Worm (Caenorhabditis elegans): Measurements from ENCODE around the gene Y55F3AM.9.
"Not testable (repeated sequence)": the region's sequence is repeated elsewhere in the genome, so short reads cannot be mapped to it uniquely, and the experiment has no call there.

Y55F3AM.9 gene

DNA sequence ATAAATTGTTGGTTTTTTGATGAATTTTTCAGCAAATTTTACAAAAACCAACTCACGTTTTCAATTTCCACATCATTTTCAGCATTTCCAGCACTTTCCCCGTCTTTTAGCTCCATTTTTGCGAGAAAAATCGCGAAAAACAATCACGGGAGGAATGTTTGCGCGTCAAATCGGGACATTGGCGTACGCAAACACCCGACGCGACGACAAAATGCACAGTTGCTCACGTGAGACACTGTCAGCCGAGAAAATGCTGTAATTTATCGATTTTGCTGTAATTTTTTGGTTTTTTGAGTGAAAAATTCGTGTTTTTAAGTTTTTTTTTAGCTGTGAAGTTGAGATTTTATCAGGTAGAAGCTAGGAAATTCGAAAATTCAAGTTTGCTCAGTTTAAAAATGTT lies at the start of gene Y55F3AM.9:
Y55F3AM.9 (minus strand) TSS at position 189 of the 400 bp plus-strand sequence.
- no peak for TF ChIP-seq dao-5 (tag; optimal IDR thresholded peaks at IDR 0.05)
- TF ChIP-seq him-1 (tag; optimal IDR thresholded peaks at IDR 0.05), result no peak
- no peak for TF ChIP-seq W03F9.2 (tag; optimal IDR thresholded peaks at IDR 0.05)

DNA sequence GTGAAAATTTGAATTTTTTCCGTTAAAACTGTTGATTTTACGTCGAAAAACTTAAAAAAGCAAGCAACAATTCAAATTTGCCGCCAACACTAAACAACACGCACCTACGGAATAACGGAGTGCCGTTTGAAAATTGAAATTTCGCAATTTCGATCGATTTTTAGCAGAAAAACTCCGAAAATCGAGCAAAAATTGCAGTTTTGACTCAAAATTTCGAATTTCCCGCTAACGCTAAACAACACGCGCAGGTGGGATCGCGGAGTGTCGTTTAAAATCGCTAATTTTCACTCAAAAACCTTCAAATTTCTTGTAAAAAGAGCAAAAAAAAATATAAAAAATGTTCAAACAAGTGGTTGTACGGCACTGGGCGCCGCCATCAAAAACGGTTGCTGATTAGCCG lies 49.0 kb upstream of the Y55F3AM.9 start:
- TF ChIP-seq dao-5 (tag; optimal IDR thresholded peaks at IDR 0.05) (no peak), W03F9.2 (tag; optimal IDR thresholded peaks at IDR 0.05) (no peak), him-1 (tag; optimal IDR thresholded peaks at IDR 0.05) (no peak)

DNA sequence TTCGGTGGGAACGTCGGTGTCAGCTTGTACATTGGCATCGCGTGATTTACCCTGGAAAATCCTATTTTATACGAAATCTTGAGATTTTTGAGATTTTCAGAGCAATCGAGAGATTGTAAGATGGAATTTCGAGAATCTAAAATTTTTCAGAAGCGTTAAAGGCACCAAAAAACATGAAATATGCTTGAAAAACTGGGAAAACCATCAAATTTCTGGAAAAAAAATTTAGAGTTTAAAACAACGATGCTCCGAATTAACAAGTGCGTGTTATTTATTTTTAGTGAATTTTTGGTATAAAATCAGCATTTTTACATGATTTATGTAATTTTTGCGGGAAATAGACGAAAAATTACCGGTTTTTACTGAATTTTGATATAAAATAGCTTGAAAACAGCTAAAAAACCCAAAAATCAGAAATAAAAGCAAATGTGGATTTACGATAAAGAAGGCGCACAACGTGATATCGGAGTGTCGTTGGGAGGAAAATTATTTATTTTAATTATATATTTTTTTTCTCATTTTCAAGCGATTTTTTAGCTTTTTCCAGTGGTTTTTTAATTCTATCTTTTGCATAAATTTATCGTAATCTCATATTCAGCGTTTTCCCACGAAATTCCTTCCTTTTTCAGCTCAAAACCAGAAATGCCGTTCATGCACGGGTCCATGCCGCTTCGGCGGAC lies 46.9 kb upstream of the Y55F3AM.9 start, which contains the start of the genes Y55F3AM.13 and mrps-25:
Y55F3AM.13 (minus strand) TSS at position 51 of the 680 bp plus-strand sequence.
mrps-25 (plus strand) TSS at position 630 of the 680 bp plus-strand sequence.
- TF ChIP-seq dao-5 (tag; optimal IDR thresholded peaks at IDR 0.05) (no peak), W03F9.2 (tag; optimal IDR thresholded peaks at IDR 0.05) (no peak), him-1 (tag; optimal IDR thresholded peaks at IDR 0.05) (no peak)

DNA sequence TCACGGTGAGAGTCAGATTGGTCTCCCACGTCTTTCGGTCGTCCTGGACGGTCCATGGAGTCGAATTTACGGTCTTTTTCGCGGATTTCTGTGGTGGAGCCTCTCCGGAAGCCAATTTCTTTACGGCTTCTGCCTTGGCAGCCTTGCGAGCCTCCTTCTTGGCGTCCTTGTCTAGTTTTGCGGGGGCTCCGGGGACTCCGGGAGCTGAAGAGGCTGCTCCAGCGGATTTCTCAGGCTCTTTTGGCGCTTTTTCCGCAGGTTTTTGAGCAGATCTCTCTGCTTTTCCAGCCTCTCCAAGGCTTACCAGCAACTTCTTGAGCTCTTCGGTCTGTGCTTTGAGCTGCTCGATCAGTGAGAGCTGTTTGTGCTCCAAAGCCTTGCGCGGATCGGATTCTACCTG lies 46.2 kb upstream of the Y55F3AM.9 start:
- TF ChIP-seq him-1 (tag; optimal IDR thresholded peaks at IDR 0.05) (no peak), dao-5 (tag; optimal IDR thresholded peaks at IDR 0.05) (no peak)

DNA sequence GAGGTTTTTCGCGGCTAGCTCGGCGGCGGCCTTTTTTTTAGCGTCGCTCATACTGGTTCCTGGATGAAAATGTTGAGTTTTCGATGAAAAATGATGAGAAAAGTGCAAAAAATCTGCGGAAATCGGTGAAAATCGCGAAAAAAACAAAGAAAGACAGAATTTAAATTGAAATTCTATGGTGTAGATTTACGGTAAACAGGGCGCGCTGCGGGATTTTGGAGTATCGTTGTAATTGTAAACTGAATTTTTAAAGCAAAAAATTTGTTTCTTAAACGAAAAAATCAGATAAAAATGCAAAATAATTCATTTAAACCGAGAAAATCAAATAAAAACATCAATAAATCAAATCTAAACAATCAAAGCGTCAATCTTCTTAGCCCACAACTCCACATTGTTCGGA lies 45.2 kb upstream of the Y55F3AM.9 start, which contains the start of gene dcap-1:
dcap-1 (minus strand) TSS at position 59 of the 400 bp plus-strand sequence.
- TF ChIP-seq dao-5 (tag; optimal IDR thresholded peaks at IDR 0.05) (no peak), him-1 (tag; optimal IDR thresholded peaks at IDR 0.05) (no peak), W03F9.2 (tag; optimal IDR thresholded peaks at IDR 0.05) (no peak)

DNA sequence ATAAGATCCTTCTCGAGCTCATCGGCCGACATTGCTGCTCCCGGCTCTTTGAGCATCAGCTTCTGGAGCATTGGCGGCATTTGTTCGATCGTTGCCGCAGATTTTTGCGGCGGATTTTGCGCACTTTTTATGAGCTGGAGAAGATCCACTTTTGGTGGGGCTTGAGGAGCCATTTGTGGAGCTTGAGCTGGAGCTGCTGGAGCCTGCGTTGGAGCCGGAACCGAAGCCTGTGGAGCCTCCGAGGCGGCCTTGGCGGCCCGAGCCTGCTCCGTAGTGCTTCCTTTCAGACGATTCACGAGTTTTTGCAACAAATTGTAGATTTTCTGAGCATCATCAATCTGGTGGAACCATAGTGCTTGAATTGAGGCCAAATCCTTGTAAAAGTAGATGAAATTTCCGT lies 44.5 kb upstream of the Y55F3AM.9 start:
- TF ChIP-seq dao-5 (tag; optimal IDR thresholded peaks at IDR 0.05), result no peak
- TF ChIP-seq W03F9.2 (tag; optimal IDR thresholded peaks at IDR 0.05), result no peak
- no peak for TF ChIP-seq him-1 (tag; optimal IDR thresholded peaks at IDR 0.05)

DNA sequence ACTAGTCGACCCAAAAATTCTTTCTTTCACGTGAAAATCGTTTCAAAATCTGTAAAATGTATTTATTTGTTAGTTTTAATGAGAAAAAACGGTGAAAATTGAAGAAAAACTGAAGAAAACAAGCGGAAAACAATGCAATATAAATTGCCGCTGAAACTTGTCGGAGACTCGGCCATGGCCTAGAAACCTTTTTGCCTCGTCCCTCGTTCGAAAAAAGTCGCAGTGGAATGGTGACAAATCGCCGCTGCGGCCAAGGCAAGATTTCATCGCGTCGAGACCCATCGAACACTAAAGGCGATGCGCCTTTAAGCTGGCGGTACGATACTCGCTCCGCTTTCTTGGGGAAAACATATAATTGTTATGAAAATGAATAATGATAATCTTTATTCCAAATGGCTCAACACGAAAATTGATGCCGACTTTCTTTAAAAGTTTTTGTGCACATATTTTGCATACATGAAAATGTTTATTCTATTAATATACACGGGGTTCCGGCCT lies 42.2 kb upstream of the Y55F3AM.9 start, which contains the start of gene Y55F3AM.21:
Y55F3AM.21 (minus strand) TSS at position 51 of the 498 bp plus-strand sequence.
- TF ChIP-seq him-1, W03F9.2, dao-5 (tag; optimal IDR thresholded peaks at IDR 0.05): not testable (repeated sequence)

DNA sequence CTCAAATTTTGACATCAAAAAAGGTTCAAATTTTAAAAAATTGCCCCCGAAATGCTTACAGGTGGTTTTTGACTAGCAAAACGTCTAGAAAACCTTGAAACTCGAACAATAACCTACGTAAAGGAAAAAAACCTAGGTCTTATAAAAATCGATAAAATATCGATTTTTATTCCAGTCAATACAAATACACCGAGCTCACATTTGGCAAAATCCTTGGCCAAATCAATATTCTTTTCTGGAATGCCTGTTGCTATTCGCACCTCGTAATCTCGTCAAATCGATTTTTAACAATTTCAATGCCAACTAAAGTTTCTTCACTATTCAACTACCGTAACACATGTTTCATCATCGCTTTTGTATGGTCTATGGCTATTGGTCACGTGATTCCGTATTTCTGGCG lies 37.5 kb upstream of the Y55F3AM.9 start:
- no peak for TF ChIP-seq dao-5 (tag; optimal IDR thresholded peaks at IDR 0.05)
- no peak for TF ChIP-seq him-1 (tag; optimal IDR thresholded peaks at IDR 0.05)
- TF ChIP-seq W03F9.2 (tag; optimal IDR thresholded peaks at IDR 0.05), result no peak

DNA sequence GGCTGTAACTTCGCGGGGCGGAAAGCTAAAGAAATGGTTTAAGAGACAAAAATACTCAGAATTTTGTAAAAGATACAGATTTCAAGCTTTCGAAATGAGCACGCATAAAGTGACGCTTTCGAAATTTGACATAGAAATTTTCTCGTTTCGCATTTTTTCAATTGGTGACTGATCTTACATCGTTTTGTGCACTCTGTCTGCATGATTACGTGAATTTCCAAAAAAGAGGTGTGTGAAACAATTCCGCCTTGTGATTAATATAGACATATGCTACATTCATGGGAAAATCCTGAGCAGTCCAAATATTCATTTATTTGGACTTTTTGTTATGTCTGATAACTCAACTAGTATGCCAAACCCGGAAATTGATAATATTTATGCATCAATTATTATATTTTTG lies 36.1 kb upstream of the Y55F3AM.9 start, which contains the start of gene srx-12:
srx-12 (plus strand) TSS at position 301 of the 400 bp plus-strand sequence.
- no peak for TF ChIP-seq him-1 (tag; optimal IDR thresholded peaks at IDR 0.05)
- no peak for TF ChIP-seq dao-5 (tag; optimal IDR thresholded peaks at IDR 0.05)
- no peak for TF ChIP-seq W03F9.2 (tag; optimal IDR thresholded peaks at IDR 0.05)

DNA sequence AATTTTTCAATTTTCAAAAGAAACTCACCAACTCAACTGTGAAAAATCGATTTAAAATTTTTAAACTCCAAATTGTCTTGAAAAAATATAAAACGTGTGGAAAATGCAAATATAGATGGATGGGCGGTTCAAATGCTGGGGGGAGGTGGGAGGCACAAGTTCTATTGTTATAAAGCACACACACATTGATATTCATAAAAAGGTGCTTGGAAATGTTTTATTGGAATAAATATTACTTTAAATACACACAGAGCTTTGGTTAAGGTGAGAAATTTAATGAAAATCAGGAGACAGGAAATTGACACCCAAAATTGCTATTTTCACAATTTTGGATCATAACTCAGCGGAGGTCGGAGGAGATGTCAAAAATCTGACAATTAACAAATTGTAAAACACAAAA lies 34.8 kb upstream of the Y55F3AM.9 start, which contains the start of gene Y55F3AM.11:
Y55F3AM.11 (minus strand) TSS at position 101 of the 400 bp plus-strand sequence.
- TF ChIP-seq dao-5 (tag; optimal IDR thresholded peaks at IDR 0.05) (no peak), W03F9.2 (tag; optimal IDR thresholded peaks at IDR 0.05) (no peak), him-1 (tag; optimal IDR thresholded peaks at IDR 0.05) (no peak)

DNA sequence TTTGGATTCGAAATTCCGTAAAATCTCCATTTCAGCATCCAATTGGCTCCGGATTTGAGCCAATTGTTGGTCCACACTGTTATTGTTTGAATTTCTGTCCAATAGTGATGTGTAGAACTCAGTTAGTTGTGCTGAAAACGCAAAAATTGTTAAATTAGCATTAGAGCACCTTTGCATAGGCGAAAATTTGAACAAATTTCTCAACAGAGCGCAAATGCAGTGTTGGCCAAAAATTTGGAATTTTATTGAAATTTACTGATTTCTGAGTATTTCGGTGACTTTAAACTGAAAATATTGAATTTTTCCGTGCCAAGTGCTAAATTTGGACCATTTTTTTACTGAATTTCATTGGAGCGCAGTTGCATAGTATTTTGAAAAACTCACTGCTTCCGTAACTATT lies 31.0 kb upstream of the Y55F3AM.9 start:
- no peak for TF ChIP-seq W03F9.2 (tag; optimal IDR thresholded peaks at IDR 0.05)
- TF ChIP-seq him-1 (tag; optimal IDR thresholded peaks at IDR 0.05), result no peak
- no peak for TF ChIP-seq dao-5 (tag; optimal IDR thresholded peaks at IDR 0.05)

DNA sequence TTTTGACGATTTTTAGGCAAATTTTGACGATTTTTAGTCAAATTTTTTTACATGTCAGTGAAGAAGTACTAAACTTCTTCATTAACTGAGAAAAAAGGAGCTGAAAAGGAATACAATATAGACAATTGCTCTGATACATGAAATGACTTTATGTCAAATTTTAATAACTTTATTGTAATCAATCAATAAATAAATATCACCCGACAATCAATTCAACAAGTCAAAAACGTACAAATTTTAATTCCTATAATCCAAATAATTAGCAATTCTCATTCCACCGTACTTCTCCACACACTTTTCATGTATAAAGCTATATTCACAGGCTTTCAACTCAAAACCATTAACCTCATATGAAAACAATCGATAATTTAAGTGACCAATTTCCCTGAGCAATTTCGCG lies 29.0 kb upstream of the Y55F3AM.9 start:
- no peak for TF ChIP-seq him-1 (tag; optimal IDR thresholded peaks at IDR 0.05)
- TF ChIP-seq dao-5 (tag; optimal IDR thresholded peaks at IDR 0.05), result no peak
- no peak for TF ChIP-seq W03F9.2 (tag; optimal IDR thresholded peaks at IDR 0.05)

DNA sequence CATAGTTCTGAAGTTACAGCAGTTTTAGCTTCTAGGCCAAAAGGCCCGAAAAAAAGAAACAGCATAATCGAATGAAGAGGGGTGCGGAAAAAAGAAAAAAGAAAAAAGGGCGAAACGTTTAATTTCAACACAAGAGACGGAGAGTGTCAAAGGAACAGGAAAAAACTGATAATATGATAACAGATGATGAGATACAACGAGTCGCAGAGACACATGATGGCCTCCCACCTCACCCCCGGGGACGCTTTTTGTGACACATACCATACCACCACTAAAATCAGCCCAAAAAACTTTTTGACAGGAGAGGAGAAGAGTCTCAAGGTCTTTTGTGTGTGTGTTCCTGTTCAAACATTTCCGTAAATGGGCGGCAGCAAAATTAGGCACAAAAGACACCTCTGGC lies 25.6 kb upstream of the Y55F3AM.9 start:
- peak; percentile 33 for TF ChIP-seq W03F9.2 (tag; optimal IDR thresholded peaks at IDR 0.05)
- no peak for TF ChIP-seq him-1 (tag; optimal IDR thresholded peaks at IDR 0.05)

DNA sequence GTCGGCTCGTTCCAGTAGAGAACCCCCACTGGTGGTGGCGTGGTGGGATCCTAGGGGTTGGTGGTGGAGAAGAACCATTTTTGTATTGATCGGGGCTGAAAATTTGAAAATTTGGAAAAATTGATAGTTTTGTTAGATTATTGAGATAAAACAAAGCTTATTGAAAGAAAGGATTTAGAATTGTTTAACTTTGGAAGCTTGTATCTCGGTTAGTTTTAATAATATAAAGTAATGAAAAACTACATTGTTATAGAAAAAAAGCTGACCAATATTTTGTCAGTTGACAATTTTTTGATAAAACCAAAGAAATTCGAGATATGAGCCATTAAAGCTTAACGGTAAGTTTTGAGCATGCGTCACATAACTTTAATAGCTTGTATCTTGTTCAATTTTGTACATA lies 20.4 kb upstream of the Y55F3AM.9 start, which contains the start of gene abhd-14:
abhd-14 (minus strand) TSS at position 101 of the 400 bp plus-strand sequence.
- TF ChIP-seq him-1 (tag; optimal IDR thresholded peaks at IDR 0.05) (no peak), W03F9.2 (tag; optimal IDR thresholded peaks at IDR 0.05) (no peak), dao-5 (tag; optimal IDR thresholded peaks at IDR 0.05) (no peak)
